Worm (Caenorhabditis elegans): ENCODE results near the gene srh-288.

srh-288 gene

ce11 chrV:17777624-17778023 lies 17.9 kb downstream of the srh-288 start, which contains the start of gene C47A10.12:
C47A10.12 (plus strand) TSS chrV:17777924.
- TF ChIP-seq ztf-29 (GFP tag; IDR thresholded peaks at IDR 0.05) (no peak), T22C8.4 (GFP tag; IDR thresholded peaks at IDR 0.05) (no peak), ztf-23 (GFP tag; IDR thresholded peaks at IDR 0.05) (no peak), klf-2 (GFP tag; conservative IDR thresholded peaks at IDR 0.05) (no peak), ref-1 (GFP tag; conservative IDR thresholded peaks at IDR 0.05) (no peak), flt-1 (GFP tag; IDR thresholded peaks at IDR 0.05) (no peak), cog-1 (tag; optimal IDR thresholded peaks at IDR 0.05) (no peak), tab-1 (GFP tag; IDR thresholded peaks at IDR 0.05) (no peak), med-1 (GFP tag; optimal IDR thresholded peaks at IDR 0.05; ENCODE audit: insufficient read depth) (no peak)

- TF ChIP-seq T22C8.4 (GFP tag; IDR thresholded peaks at IDR 0.05) (no peak), ref-1 (GFP tag; conservative IDR thresholded peaks at IDR 0.05) (no peak), tab-1 (GFP tag; IDR thresholded peaks at IDR 0.05) (no peak), klf-2 (GFP tag; conservative IDR thresholded peaks at IDR 0.05) (no peak), cog-1 (tag; optimal IDR thresholded peaks at IDR 0.05) (no peak), med-1 (GFP tag; optimal IDR thresholded peaks at IDR 0.05; ENCODE audit: insufficient read depth) (no peak), ztf-29 (GFP tag; IDR thresholded peaks at IDR 0.05) (no peak), ztf-23 (GFP tag; IDR thresholded peaks at IDR 0.05) (no peak), flt-1 (GFP tag; IDR thresholded peaks at IDR 0.05) (no peak)
Measured at ce11 chrV:17777127-17777526, 18.4 kb downstream of the srh-288 start, which contains the start of gene ddo-1. ddo-1 (minus strand) TSS chrV:17777227.

ce11 chrV:17773108-17773507 lies 22.4 kb downstream of the srh-288 start, which contains the start of gene sre-21:
sre-21 (minus strand) TSS chrV:17773208.
- TF ChIP-seq ztf-29 (GFP tag; IDR thresholded peaks at IDR 0.05) (no peak), T22C8.4 (GFP tag; IDR thresholded peaks at IDR 0.05) (no peak), ztf-23 (GFP tag; IDR thresholded peaks at IDR 0.05) (no peak), klf-2 (GFP tag; conservative IDR thresholded peaks at IDR 0.05) (no peak), cog-1 (tag; optimal IDR thresholded peaks at IDR 0.05) (no peak), med-1 (GFP tag; optimal IDR thresholded peaks at IDR 0.05; ENCODE audit: insufficient read depth) (no peak)

- TF ChIP-seq flt-1 (GFP tag; IDR thresholded peaks at IDR 0.05) (no peak), T22C8.4 (GFP tag; IDR thresholded peaks at IDR 0.05) (no peak), cog-1 (tag; optimal IDR thresholded peaks at IDR 0.05) (no peak), med-1 (GFP tag; optimal IDR thresholded peaks at IDR 0.05; ENCODE audit: insufficient read depth) (no peak), ztf-23 (GFP tag; IDR thresholded peaks at IDR 0.05) (no peak), klf-2 (GFP tag; conservative IDR thresholded peaks at IDR 0.05) (no peak), ref-1 (GFP tag; conservative IDR thresholded peaks at IDR 0.05) (no peak)
Measured at ce11 chrV:17767768-17768167, 27.8 kb downstream of the srh-288 start.

ce11 chrV:17767249-17767648 lies 28.3 kb downstream of the srh-288 start, which contains the start of gene srh-284:
srh-284 (plus strand) TSS chrV:17767549.
- TF ChIP-seq cog-1 (tag; optimal IDR thresholded peaks at IDR 0.05), result no peak
- no peak for TF ChIP-seq ztf-29 (GFP tag; IDR thresholded peaks at IDR 0.05)

- no peak for TF ChIP-seq flt-1 (GFP tag; IDR thresholded peaks at IDR 0.05)
- TF ChIP-seq ref-1 (GFP tag; conservative IDR thresholded peaks at IDR 0.05), result no peak
- no peak for TF ChIP-seq tab-1 (GFP tag; IDR thresholded peaks at IDR 0.05)
- no peak for TF ChIP-seq ztf-29 (GFP tag; IDR thresholded peaks at IDR 0.05)
- TF ChIP-seq ztf-23 (GFP tag; IDR thresholded peaks at IDR 0.05), result no peak
- TF ChIP-seq T22C8.4 (GFP tag; IDR thresholded peaks at IDR 0.05), result no peak
- TF ChIP-seq klf-2 (GFP tag; conservative IDR thresholded peaks at IDR 0.05), result no peak
- TF ChIP-seq cog-1 (tag; optimal IDR thresholded peaks at IDR 0.05), result no peak
- no peak for TF ChIP-seq med-1 (GFP tag; optimal IDR thresholded peaks at IDR 0.05; ENCODE audit: insufficient read depth)
Measured at ce11 chrV:17765077-17765476, 30.5 kb downstream of the srh-288 start, which contains the start of the genes C47A10.16 and srh-283. C47A10.16 (minus strand) TSS chrV:17765177. srh-283 (plus strand) TSS chrV:17765348.

- TF ChIP-seq flt-1 (GFP tag; IDR thresholded peaks at IDR 0.05) (no peak), klf-2 (GFP tag; conservative IDR thresholded peaks at IDR 0.05) (no peak), med-1 (GFP tag; optimal IDR thresholded peaks at IDR 0.05; ENCODE audit: insufficient read depth) (no peak), ztf-29 (GFP tag; IDR thresholded peaks at IDR 0.05) (no peak), cog-1 (tag; optimal IDR thresholded peaks at IDR 0.05) (no peak), ztf-23 (GFP tag; IDR thresholded peaks at IDR 0.05) (no peak), T22C8.4 (GFP tag; IDR thresholded peaks at IDR 0.05) (no peak), tab-1 (GFP tag; IDR thresholded peaks at IDR 0.05) (no peak), ref-1 (GFP tag; conservative IDR thresholded peaks at IDR 0.05) (no peak)
Measured at ce11 chrV:17755592-17755991, 40.0 kb downstream of the srh-288 start, which contains the start of gene pgp-9. pgp-9 (plus strand) TSS chrV:17755892.

- TF ChIP-seq T22C8.4 (GFP tag; IDR thresholded peaks at IDR 0.05), result no peak
- no peak for TF ChIP-seq tab-1 (GFP tag; IDR thresholded peaks at IDR 0.05)
- TF ChIP-seq flt-1 (GFP tag; IDR thresholded peaks at IDR 0.05), result no peak
- no peak for TF ChIP-seq med-1 (GFP tag; optimal IDR thresholded peaks at IDR 0.05; ENCODE audit: insufficient read depth)
- TF ChIP-seq klf-2 (GFP tag; conservative IDR thresholded peaks at IDR 0.05), result no peak
- TF ChIP-seq ref-1 (GFP tag; conservative IDR thresholded peaks at IDR 0.05), result no peak
- no peak for TF ChIP-seq ztf-23 (GFP tag; IDR thresholded peaks at IDR 0.05)
- TF ChIP-seq ztf-29 (GFP tag; IDR thresholded peaks at IDR 0.05), result no peak
- no peak for TF ChIP-seq cog-1 (tag; optimal IDR thresholded peaks at IDR 0.05)
Measured at ce11 chrV:17754999-17755398, 40.6 kb downstream of the srh-288 start.

- TF ChIP-seq flt-1 (GFP tag; IDR thresholded peaks at IDR 0.05) (no peak), med-1 (GFP tag; optimal IDR thresholded peaks at IDR 0.05; ENCODE audit: insufficient read depth) (no peak), klf-2 (GFP tag; conservative IDR thresholded peaks at IDR 0.05) (no peak), cog-1 (tag; optimal IDR thresholded peaks at IDR 0.05) (no peak), ztf-29 (GFP tag; IDR thresholded peaks at IDR 0.05) (no peak), ztf-23 (GFP tag; IDR thresholded peaks at IDR 0.05) (no peak), T22C8.4 (GFP tag; IDR thresholded peaks at IDR 0.05) (no peak), tab-1 (GFP tag; IDR thresholded peaks at IDR 0.05) (no peak), ref-1 (GFP tag; conservative IDR thresholded peaks at IDR 0.05) (no peak)
Measured at ce11 chrV:17752340-17752739, 43.2 kb downstream of the srh-288 start.

- no peak for TF ChIP-seq cog-1 (tag; optimal IDR thresholded peaks at IDR 0.05)
Measured at ce11 chrV:17749181-17749580, 46.4 kb downstream of the srh-288 start, which contains the start of gene R12G8.1. R12G8.1 (minus strand) TSS chrV:17749243.
